Worm (Caenorhabditis elegans) whole organism, L4/young adult: Measurements from ENCODE around the gene C39B10.4.

Source experiments
- W03F9.2 ChIP-seq: fragments of 150-350 bp; optimal IDR thresholded peaks from 2 replicates; lab custom pipeline; 2014; ENCODE audit warnings: missing biosample characterization, missing genetic modification characterization
- dao-5 ChIP-seq: sonication (generic microtip); optimal IDR thresholded peaks from 2 replicates; lab custom pipeline; 2016; ENCODE audit warnings: missing genotype, missing genetic modification characterization, moderate library complexity, missing compliant biosample characterization
- him-1 ChIP-seq: sonication (generic microtip); optimal IDR thresholded peaks from 2 replicates; lab custom pipeline; 2016; ENCODE audit warnings: missing genotype, missing genetic modification reagents, missing genetic modification characterization, missing compliant biosample characterization

- TF ChIP-seq dao-5 (tag; lab: Kevin White, UChicago) (no peak), him-1 (tag; lab: Kevin White, UChicago) (no peak), W03F9.2 (no peak)
These were observed 25.1 kb upstream of the C39B10.4 start, which contains the start of gene cdk-11.2 for ce11 chrX:10419743-10420142.
